Fruit fly (Drosophila melanogaster) whole organism, pupa: ENCODE measurements around the gene CG14561.

ENCODE experiments used
- CG13204 ChIP-seq: fragments of 200-800 bp; sonication (Bioruptor generic); optimal IDR thresholded peaks from 2 replicates; lab custom pipeline; 2018; ENCODE audit warnings: missing biosample characterization, mild to moderate bottlenecking, missing genetic modification characterization, moderate library complexity
- CG14655 ChIP-seq: fragments of 200-800 bp; sonication (Bioruptor generic); optimal IDR thresholded peaks from 3 replicates; lab custom pipeline; 2017; ENCODE audit warnings: mild to moderate bottlenecking, missing biosample characterization, missing genetic modification reagents, missing genetic modification characterization
- CG15710 ChIP-seq: fragments of 200-800 bp; sonication (Bioruptor generic); optimal IDR thresholded peaks from 2 replicates; lab custom pipeline; 2018; ENCODE audit warnings: missing biosample characterization, mild to moderate bottlenecking, missing genetic modification characterization, moderate library complexity
- CG17806 ChIP-seq: fragments of 200-800 bp; sonication (Bioruptor generic); optimal IDR thresholded peaks from 2 replicates; lab custom pipeline; 2018; ENCODE audit warnings: missing biosample characterization, mild to moderate bottlenecking, missing genetic modification characterization, moderate library complexity
- CG32121 ChIP-seq: fragments of 200-800 bp; sonication (Bioruptor generic); IDR thresholded peaks from 2 replicates; pipeline ENCODE4 v1.3.6; 2022; ENCODE audit warnings: missing biosample characterization, missing genetic modification characterization
- CG4496 ChIP-seq: fragments of 200-800 bp; sonication (Bioruptor generic); IDR thresholded peaks from 3 replicates; pipeline ENCODE4 v1.3.6; 2022; ENCODE audit warnings: missing biosample characterization, missing genetic modification characterization
- CG8159 ChIP-seq: fragments of 200-800 bp; sonication (Bioruptor generic); optimal IDR thresholded peaks from 3 replicates; lab custom pipeline; 2018; ENCODE audit warnings: missing biosample characterization, mild to moderate bottlenecking, missing genetic modification characterization, moderate library complexity
- CG9948 ChIP-seq: fragments of 200-800 bp; sonication (Bioruptor generic); optimal IDR thresholded peaks from 2 replicates; lab custom pipeline; 2018; ENCODE audit warnings: missing biosample characterization, mild to moderate bottlenecking, missing genetic modification characterization, moderate library complexity
- D1 ChIP-seq: fragments of 200-800 bp; sonication (Bioruptor generic); optimal IDR thresholded peaks from 2 replicates; lab custom pipeline; 2018; ENCODE audit warnings: missing biosample characterization, mild to moderate bottlenecking, missing genetic modification characterization, moderate library complexity
- EcR ChIP-seq: fragments of 200-800 bp; sonication (Bioruptor generic); optimal IDR thresholded peaks from 3 replicates; lab custom pipeline; 2019; ENCODE audit warnings: missing biosample characterization, missing genetic modification characterization, mild to moderate bottlenecking, moderate library complexity, missing genetic modification reagents
- Pif1A ChIP-seq: fragments of 200-800 bp; sonication (Bioruptor generic); optimal IDR thresholded peaks from 3 replicates; lab custom pipeline; 2016; ENCODE audit warnings: missing biosample characterization, missing genetic modification characterization
- Snoo ChIP-seq: fragments of 200-800 bp; sonication (Bioruptor generic); optimal IDR thresholded peaks from 3 replicates; lab custom pipeline; 2017; ENCODE audit warnings: missing biosample characterization, mild to moderate bottlenecking, missing genetic modification characterization, inconsistent platforms
- gl ChIP-seq: fragments of 200-800 bp; sonication (Bioruptor generic); optimal IDR thresholded peaks from 2 replicates; lab custom pipeline; 2018; ENCODE audit warnings: missing biosample characterization, mild to moderate bottlenecking, missing genetic modification characterization

dm6 chr3L:22075706-22076398 is 10.1 kb downstream of the CG14561 start, which contains the start of the genes CG7130 and RpLP0:
- TF ChIP-seq CG8159 (tag; lab: Kevin White, UChicago) (peak; percentile 54), EcR (GFP tag; lab: Kevin White, UChicago) (no peak), Pif1A (peak; percentile 84), CG9948 (peak; percentile 27), Snoo (tag; lab: Kevin White, UChicago) (peak; percentile 94), CG15710 (tag; lab: Kevin White, UChicago) (peak; percentile 71), CG14655 (GFP tag; lab: Kevin White, UChicago) (no peak), D1 (tag; lab: Kevin White, UChicago) (no peak), CG13204 (GFP tag; lab: Kevin White, UChicago) (peak; percentile 63), gl (tag; lab: Kevin White, UChicago) (peak; percentile 69), CG17806 (tag; lab: Kevin White, UChicago) (peak; percentile 41), CG32121 (GFP tag; lab: Robert Waterston, UW) (peak; percentile 35; the same call in 1 of the 2 replicates), CG4496 (peak; percentile 89)
